Fruit fly (Drosophila melanogaster) whole organism, embryonic: ENCODE results near the gene Ilp4.

Experiments used
- Adf1 ChIP-seq: fragments of 200-800 bp; sonication (Bioruptor generic); IDR thresholded peaks from 2 replicates; pipeline ENCODE4 v1.3.6; 2022; ENCODE audit warnings: missing biosample characterization, missing genetic modification characterization
- Atf3 ChIP-seq: fragments of 200-800 bp; sonication (Bioruptor generic); optimal IDR thresholded peaks from 3 replicates; lab custom pipeline; 2016; ENCODE audit warnings: missing biosample characterization, missing genetic modification characterization
- B-H2 ChIP-seq: fragments of 200-800 bp; sonication (Bioruptor generic); optimal IDR thresholded peaks from 2 replicates; lab custom pipeline; 2018; ENCODE audit warnings: missing biosample characterization, mild to moderate bottlenecking, missing genetic modification characterization
- CG11398 ChIP-seq: fragments of 200-800 bp; sonication (Bioruptor generic); optimal IDR thresholded peaks from 2 replicates; lab custom pipeline; 2016; ENCODE audit warnings: missing biosample characterization, missing genetic modification characterization
- CG11695 ChIP-seq: fragments of 200-800 bp; sonication (Bioruptor generic); IDR thresholded peaks from 3 replicates; pipeline ENCODE4 v1.3.6; 2022; ENCODE audit warnings: missing biosample characterization, missing genetic modification characterization
- CG12071 ChIP-seq: fragments of 200-800 bp; sonication (Bioruptor generic); optimal IDR thresholded peaks from 3 replicates; lab custom pipeline; 2018; ENCODE audit warnings: missing biosample characterization, mild to moderate bottlenecking, missing genetic modification characterization
- CG12299 ChIP-seq: fragments of 200-800 bp; sonication (Bioruptor generic); optimal IDR thresholded peaks from 2 replicates; lab custom pipeline; 2018; ENCODE audit warnings: missing biosample characterization, mild to moderate bottlenecking, missing genetic modification characterization
- CG13123 ChIP-seq: fragments of 200-800 bp; sonication (Bioruptor generic); optimal IDR thresholded peaks from 2 replicates; lab custom pipeline; 2016; ENCODE audit warnings: missing biosample characterization, missing genetic modification characterization
- CG13287 ChIP-seq: fragments of 200-800 bp; sonication (Bioruptor generic); IDR thresholded peaks from 2 replicates; pipeline ENCODE4 v1.3.6; 2022; ENCODE audit warnings: missing biosample characterization, missing genetic modification characterization; ENCODE audit not compliant: partially characterized antibody
- CG13296 ChIP-seq: fragments of 200-800 bp; sonication (Bioruptor generic); optimal IDR thresholded peaks from 3 replicates; lab custom pipeline; 2018; ENCODE audit warnings: missing biosample characterization, mild to moderate bottlenecking, missing genetic modification characterization
- CG13624 ChIP-seq: fragments of 200-800 bp; sonication (Bioruptor generic); optimal IDR thresholded peaks from 2 replicates; lab custom pipeline; 2016; ENCODE audit warnings: missing biosample characterization, missing genetic modification characterization
- CG14050 ChIP-seq: fragments of 200-800 bp; sonication (Bioruptor generic); IDR thresholded peaks from 3 replicates; pipeline ENCODE4 v1.3.6; 2022; ENCODE audit warnings: missing biosample characterization, missing genetic modification characterization
- CG15514 ChIP-seq: fragments of 200-800 bp; sonication (Bioruptor generic); optimal IDR thresholded peaks from 3 replicates; lab custom pipeline; 2017; ENCODE audit warnings: missing biosample characterization, missing genetic modification characterization, mild to moderate bottlenecking, moderate library complexity, missing genetic modification reagents
- CG17361 ChIP-seq: fragments of 200-800 bp; sonication (Bioruptor generic); IDR thresholded peaks from 3 replicates; pipeline ENCODE4 v1.3.6; 2022; ENCODE audit warnings: missing biosample characterization, missing genetic modification characterization
- CG17912 ChIP-seq: fragments of 200-800 bp; sonication (Bioruptor generic); optimal IDR thresholded peaks from 2 replicates; lab custom pipeline; 2018; ENCODE audit warnings: missing biosample characterization, mild to moderate bottlenecking, missing genetic modification characterization
- CG1832 ChIP-seq: fragments of 200-800 bp; sonication (Bioruptor generic); optimal IDR thresholded peaks from 2 replicates; lab custom pipeline; 2017; ENCODE audit warnings: missing biosample characterization, mild to moderate bottlenecking, missing genetic modification characterization, inconsistent platforms
- CG18599 ChIP-seq: fragments of 200-800 bp; sonication (Bioruptor generic); optimal IDR thresholded peaks from 3 replicates; lab custom pipeline; 2017; ENCODE audit warnings: missing biosample characterization, missing genetic modification characterization, mild to moderate bottlenecking, moderate library complexity, missing genetic modification reagents
- CG3065 ChIP-seq: fragments of 200-800 bp; sonication (Bioruptor generic); optimal IDR thresholded peaks from 2 replicates; lab custom pipeline; 2016; ENCODE audit warnings: missing biosample characterization, missing genetic modification characterization
- CG32772 ChIP-seq: fragments of 200-800 bp; sonication (Bioruptor generic); IDR thresholded peaks from 2 replicates; pipeline ENCODE4 v1.3.6; 2022; ENCODE audit warnings: missing biosample characterization, missing genetic modification characterization
- CG5180 ChIP-seq: fragments of 200-800 bp; sonication (Bioruptor generic); optimal IDR thresholded peaks from 3 replicates; lab custom pipeline; 2017; ENCODE audit warnings: missing biosample characterization, missing genetic modification characterization, mild to moderate bottlenecking, moderate library complexity, missing genetic modification reagents
- CG7745 ChIP-seq: fragments of 200-800 bp; sonication (Bioruptor generic); optimal IDR thresholded peaks from 2 replicates; lab custom pipeline; 2018; ENCODE audit warnings: missing biosample characterization, mild to moderate bottlenecking, missing genetic modification characterization, moderate library complexity
- CG9609 ChIP-seq: fragments of 200-800 bp; sonication (Bioruptor generic); optimal IDR thresholded peaks from 3 replicates; lab custom pipeline; 2016; ENCODE audit warnings: missing biosample characterization, missing genetic modification characterization
- Fer1 ChIP-seq: fragments of 200-800 bp; sonication (Bioruptor generic); optimal IDR thresholded peaks from 2 replicates; lab custom pipeline; 2017; ENCODE audit warnings: missing biosample characterization, mild to moderate bottlenecking, missing genetic modification characterization
- GATAe ChIP-seq: fragments of 200-800 bp; sonication (Bioruptor generic); conservative IDR thresholded peaks from 2 replicates; pipeline ENCODE4 v1.3.6; 2022; ENCODE audit warnings: missing biosample characterization, missing genetic modification characterization
- Hand ChIP-seq: fragments of 200-800 bp; sonication (Bioruptor generic); optimal IDR thresholded peaks from 2 replicates; lab custom pipeline; 2017; ENCODE audit warnings: mild to moderate bottlenecking, missing biosample characterization, missing genetic modification reagents, missing genetic modification characterization
- Lim3 ChIP-seq: fragments of 200-800 bp; sonication (Bioruptor generic); IDR thresholded peaks from 2 replicates; pipeline ENCODE4 v1.3.6; 2022; ENCODE audit warnings: missing biosample characterization, missing genetic modification characterization
- NC2α ChIP-seq: fragments of 200-800 bp; sonication (Bioruptor generic); optimal IDR thresholded peaks from 2 replicates; lab custom pipeline; 2016; ENCODE audit warnings: missing biosample characterization, missing genetic modification characterization
- Nf-YB ChIP-seq: fragments of 200-800 bp; sonication (Bioruptor generic); optimal IDR thresholded peaks from 3 replicates; lab custom pipeline; 2019; ENCODE audit warnings: missing biosample characterization, mild to moderate bottlenecking, missing genetic modification characterization, moderate library complexity
- Optix ChIP-seq: fragments of 200-800 bp; sonication (Bioruptor generic); IDR thresholded peaks from 3 replicates; pipeline ENCODE4 v1.3.6; 2022; ENCODE audit warnings: missing biosample characterization, missing genetic modification characterization
- Rfx ChIP-seq: fragments of 200-800 bp; sonication (Bioruptor generic); IDR thresholded peaks from 2 replicates; pipeline ENCODE4 v1.3.6; 2022; ENCODE audit warnings: missing biosample characterization, missing genetic modification characterization
- Stat92E ChIP-seq, 3 experiments: fragments of >200 bp in 2 of 3; fragments of 200-800 bp in 1 of 3; sonication (Bioruptor generic) in 1 of 3; optimal IDR thresholded peaks; 2 replicates each; lab custom pipeline; 2017 to 2019; ENCODE audit warnings: missing biosample characterization in 3 of 3, missing genetic modification characterization in 3 of 3, mild to moderate bottlenecking in 1 of 3, moderate library complexity in 1 of 3
- Trl ChIP-seq, 3 experiments: fragments of >200 bp in 2 of 3; fragments of 200-800 bp in 1 of 3; sonication (Bioruptor generic) in 1 of 3; optimal IDR thresholded peaks; 2 replicates in 1 of 3; 3 replicates in 2 of 3; lab custom pipeline; 2016 to 2017; ENCODE audit warnings: missing biosample characterization in 1 of 3, missing genetic modification characterization in 1 of 3
- cad ChIP-seq: fragments of >200 bp; optimal IDR thresholded peaks from 2 replicates; lab custom pipeline; 2017; ENCODE audit warnings: missing biosample characterization, missing genetic modification characterization
- caup ChIP-seq: fragments of 200-800 bp; sonication (Bioruptor generic); optimal IDR thresholded peaks from 3 replicates; lab custom pipeline; 2017; ENCODE audit warnings: missing biosample characterization, mild to moderate bottlenecking, missing genetic modification characterization, moderate library complexity; ENCODE audit not compliant: severe bottlenecking
- emc ChIP-seq: fragments of 200-800 bp; sonication (Bioruptor generic); optimal IDR thresholded peaks from 2 replicates; lab custom pipeline; 2016; ENCODE audit warnings: missing biosample characterization, missing genetic modification characterization
- exex ChIP-seq: fragments of 200-800 bp; sonication (Bioruptor generic); optimal IDR thresholded peaks from 4 replicates; lab custom pipeline; 2018; ENCODE audit warnings: missing biosample characterization, mild to moderate bottlenecking, missing genetic modification characterization, moderate library complexity
- ftz-f1 ChIP-seq: fragments of 200-800 bp; sonication (Bioruptor generic); optimal IDR thresholded peaks from 2 replicates; lab custom pipeline; 2016; ENCODE audit warnings: missing biosample characterization, missing genetic modification characterization
- fu2 ChIP-seq: fragments of 200-800 bp; sonication (Bioruptor generic); optimal IDR thresholded peaks from 2 replicates; lab custom pipeline; 2016; ENCODE audit warnings: missing biosample characterization, missing genetic modification characterization
- gce ChIP-seq: fragments of 200-800 bp; sonication (Bioruptor generic); IDR thresholded peaks from 3 replicates; pipeline ENCODE4 v1.3.6; 2022; ENCODE audit warnings: missing biosample characterization, missing genetic modification characterization
- grn ChIP-seq: fragments of 200-800 bp; sonication (Bioruptor generic); optimal IDR thresholded peaks from 3 replicates; lab custom pipeline; 2017; ENCODE audit warnings: missing biosample characterization, missing genetic modification characterization
- ham ChIP-seq: fragments of 200-800 bp; sonication (Bioruptor generic); IDR thresholded peaks from 2 replicates; pipeline ENCODE4 v1.3.6; 2022; ENCODE audit warnings: missing biosample characterization, missing genetic modification characterization
- jing ChIP-seq: fragments of 200-800 bp; sonication (Bioruptor generic); optimal IDR thresholded peaks from 2 replicates; lab custom pipeline; 2018; ENCODE audit warnings: missing biosample characterization, mild to moderate bottlenecking, missing genetic modification characterization
- jumu ChIP-seq: fragments of 200-800 bp; sonication (Bioruptor generic); optimal IDR thresholded peaks from 3 replicates; lab custom pipeline; 2016; ENCODE audit warnings: missing biosample characterization, missing genetic modification characterization
- lab ChIP-seq: fragments of 200-800 bp; sonication (Bioruptor generic); optimal IDR thresholded peaks from 3 replicates; lab custom pipeline; 2017; ENCODE audit warnings: missing biosample characterization, missing genetic modification characterization, mild to moderate bottlenecking, moderate library complexity, missing genetic modification reagents
- mld ChIP-seq: fragments of 200-800 bp; sonication (Bioruptor generic); IDR thresholded peaks from 3 replicates; pipeline ENCODE4 v1.3.6; 2022; ENCODE audit warnings: missing biosample characterization, missing genetic modification characterization; ENCODE audit not compliant: partially characterized antibody
- row ChIP-seq: fragments of 200-800 bp; sonication (Bioruptor generic); IDR thresholded peaks from 3 replicates; pipeline ENCODE4 v1.3.6; 2022; ENCODE audit warnings: missing biosample characterization, missing genetic modification characterization
- sens-2 ChIP-seq: fragments of 200-800 bp; sonication (Bioruptor generic); IDR thresholded peaks from 2 replicates; pipeline ENCODE4 v1.3.6; 2022; ENCODE audit warnings: missing biosample characterization, missing genetic modification characterization
- tna ChIP-seq: fragments of 200-800 bp; sonication (Bioruptor generic); IDR thresholded peaks from 2 replicates; pipeline ENCODE4 v1.3.6; 2022; ENCODE audit warnings: missing biosample characterization, missing genetic modification characterization; ENCODE audit not compliant: partially characterized antibody
- tup ChIP-seq: fragments of 200-800 bp; sonication (Bioruptor generic); optimal IDR thresholded peaks from 2 replicates; lab custom pipeline; 2016; ENCODE audit warnings: missing biosample characterization, mild to moderate bottlenecking, missing genetic modification characterization, moderate library complexity

Gene Ilp4

dm6 chr3L:9760151-9760749 is 43.8 kb downstream of the Ilp4 start, which contains the start of gene CG42268 (continued):
- peak; percentile 21 for TF ChIP-seq caup (GFP tag; lab: Kevin White, UChicago)
- peak; percentile 32; the same call in 1 of the 3 replicates for TF ChIP-seq row (GFP tag; lab: Robert Waterston, UW)
- no peak; the same call in 1 of the 2 replicates for TF ChIP-seq GATAe (GFP tag; lab: Robert Waterston, UW)
- TF ChIP-seq CG12071 (GFP tag; lab: Kevin White, UChicago) = no peak
- TF ChIP-seq cad (GFP tag; lab: Kevin White, UChicago) = no peak
- no peak for TF ChIP-seq CG32772 (GFP tag; lab: Robert Waterston, UW)
- no peak for TF ChIP-seq NC2α
- no peak for TF ChIP-seq Stat92E (GFP tag; optimal IDR thresholded peaks at IDR 0.05; lab: Kevin White, UChicago)
- no peak for TF ChIP-seq Optix (GFP tag; lab: Robert Waterston, UW)
- no peak for TF ChIP-seq CG5180 (GFP tag; lab: Kevin White, UChicago)
- TF ChIP-seq B-H2 (GFP tag; lab: Kevin White, UChicago) = no peak
- peak; percentile 20 for TF ChIP-seq CG13296
- TF ChIP-seq mld (GFP tag; lab: Robert Waterston, UW) = no peak
- no peak for TF ChIP-seq CG13624 (GFP tag; lab: Kevin White, UChicago)
- TF ChIP-seq ham (GFP tag; lab: Robert Waterston, UW) = no peak
- no peak for TF ChIP-seq tup (GFP tag; lab: Kevin White, UChicago)
- TF ChIP-seq CG18599 (GFP tag; lab: Kevin White, UChicago) = no peak
- TF ChIP-seq exex (tag; lab: Kevin White, UChicago) = peak; percentile 84
- peak; percentile 18; the same call in 1 of the 2 replicates for TF ChIP-seq CG13287 (GFP tag; lab: Robert Waterston, UW)
- no peak for TF ChIP-seq CG7745 (tag; lab: Kevin White, UChicago)
- peak; percentile 36 for TF ChIP-seq Fer1 (GFP tag; lab: Kevin White, UChicago)
- TF ChIP-seq tna = no peak
- no peak for TF ChIP-seq emc (GFP tag; lab: Kevin White, UChicago)
- TF ChIP-seq Lim3 = no peak
- TF ChIP-seq CG9609 (GFP tag; lab: Kevin White, UChicago) = no peak
- TF ChIP-seq fu2 (GFP tag; lab: Kevin White, UChicago) = no peak
- TF ChIP-seq CG15514 = peak; percentile 10
- no peak for TF ChIP-seq Nf-YB (GFP tag; lab: Kevin White, UChicago)
- TF ChIP-seq lab (GFP tag; lab: Kevin White, UChicago) = peak; percentile 56
- TF ChIP-seq Atf3 (GFP tag; lab: Kevin White, UChicago) = no peak
- TF ChIP-seq gce (GFP tag; lab: Robert Waterston, UW) = no peak
- TF ChIP-seq CG14050 (GFP tag; lab: Robert Waterston, UW) = no peak
- TF ChIP-seq Rfx (GFP tag; lab: Robert Waterston, UW) = peak; percentile 30; the same call in 1 of the 2 replicates
- TF ChIP-seq CG13123 (GFP tag; lab: Kevin White, UChicago) = no peak
- TF ChIP-seq grn (GFP tag; lab: Kevin White, UChicago) = no peak
- no peak for TF ChIP-seq sens-2
- TF ChIP-seq CG1832 (GFP tag; lab: Kevin White, UChicago) = no peak
- TF ChIP-seq jumu (GFP tag; lab: Kevin White, UChicago) = no peak
- TF ChIP-seq CG11695 (GFP tag; lab: Robert Waterston, UW) = peak; percentile 71
- TF ChIP-seq CG17912 (GFP tag; lab: Kevin White, UChicago) = no peak
- TF ChIP-seq Hand = no peak
- no peak for TF ChIP-seq CG17361
- peak; percentile 63 for TF ChIP-seq ftz-f1 (GFP tag; lab: Kevin White, UChicago)
- peak in 1 of 2 experiments; percentile 42 for TF ChIP-seq Trl (optimal IDR thresholded peaks at IDR 0.05; lab: Kevin White, UChicago)
- no peak for TF ChIP-seq Trl (GFP tag; optimal IDR thresholded peaks at IDR 0.05; lab: Kevin White, UChicago)
- TF ChIP-seq CG3065 (GFP tag; lab: Kevin White, UChicago) = no peak
- peak; percentile 6; the same call in 1 of the 2 replicates for TF ChIP-seq Adf1 (GFP tag; lab: Robert Waterston, UW)
- no peak for TF ChIP-seq CG11398 (GFP tag; lab: Kevin White, UChicago)
- no peak for TF ChIP-seq jing (GFP tag; lab: Kevin White, UChicago)
- TF ChIP-seq CG12299 (tag; lab: Kevin White, UChicago) = no peak
